Fruit fly (Drosophila melanogaster): Measurements from ENCODE around the gene Cda4.
A peak's percentile ranks its signal among the peaks of the same experiment; 100 is the strongest.

Cda4 gene

DNA sequence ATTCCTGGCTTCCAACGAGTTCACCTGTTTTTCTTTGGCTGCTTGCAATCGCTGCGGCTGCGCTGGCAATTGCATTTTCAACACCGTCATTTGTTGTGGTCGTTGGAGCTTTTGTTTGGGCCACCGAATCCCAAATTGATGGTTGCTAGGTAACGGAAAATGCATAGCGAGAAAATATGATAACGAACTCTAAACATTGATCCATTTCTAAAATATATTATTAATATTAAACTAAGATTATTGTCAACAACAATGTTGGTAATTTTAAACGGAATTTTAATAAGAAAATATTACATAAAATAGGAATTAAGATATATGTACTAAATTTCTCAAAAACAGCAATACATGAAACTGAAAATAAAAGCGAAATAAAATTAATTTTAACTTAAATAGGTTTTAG is 88.3 kb downstream of the Cda4 start, which contains the start of gene Cluap1:
TSS of gene Cluap1 (minus strand) at position 101 of the 400 bp plus-strand sequence.
- no peak for TF ChIP-seq brk (GFP tag; optimal IDR thresholded peaks at IDR 0.05)
- TF ChIP-seq fru (GFP tag; optimal IDR thresholded peaks at IDR 0.05), result no peak
- no peak for TF ChIP-seq woc (GFP tag; optimal IDR thresholded peaks at IDR 0.05)
- no peak for TF ChIP-seq foxo (GFP tag; optimal IDR thresholded peaks at IDR 0.05)
- no peak for TF ChIP-seq dl (GFP tag; optimal IDR thresholded peaks at IDR 0.05; ENCODE audit: insufficient read depth in 1 of 2, partially characterized antibody in 2 of 2)
- TF ChIP-seq Hr83 (GFP tag; optimal IDR thresholded peaks at IDR 0.05; ENCODE audit: poor library complexity, severe bottlenecking), result no peak
- no peak for TF ChIP-seq CG9705 (GFP tag; optimal IDR thresholded peaks at IDR 0.05)
- TF ChIP-seq Abd-B (GFP tag; optimal IDR thresholded peaks at IDR 0.05), result no peak
- no peak for TF ChIP-seq dsf (GFP tag; optimal IDR thresholded peaks at IDR 0.05; ENCODE audit: borderline replicate concordance)
- TF ChIP-seq sv (GFP tag; optimal IDR thresholded peaks at IDR 0.05), result no peak
- no peak for TF ChIP-seq br (GFP tag; optimal IDR thresholded peaks at IDR 0.05)
- no peak for TF ChIP-seq Hr78 (GFP tag; optimal IDR thresholded peaks at IDR 0.05)
- TF ChIP-seq lola (GFP tag; optimal IDR thresholded peaks at IDR 0.05), result no peak
- no peak for TF ChIP-seq pan (optimal IDR thresholded peaks at IDR 0.05)
- TF ChIP-seq Mio (GFP tag; optimal IDR thresholded peaks at IDR 0.05), result no peak

DNA sequence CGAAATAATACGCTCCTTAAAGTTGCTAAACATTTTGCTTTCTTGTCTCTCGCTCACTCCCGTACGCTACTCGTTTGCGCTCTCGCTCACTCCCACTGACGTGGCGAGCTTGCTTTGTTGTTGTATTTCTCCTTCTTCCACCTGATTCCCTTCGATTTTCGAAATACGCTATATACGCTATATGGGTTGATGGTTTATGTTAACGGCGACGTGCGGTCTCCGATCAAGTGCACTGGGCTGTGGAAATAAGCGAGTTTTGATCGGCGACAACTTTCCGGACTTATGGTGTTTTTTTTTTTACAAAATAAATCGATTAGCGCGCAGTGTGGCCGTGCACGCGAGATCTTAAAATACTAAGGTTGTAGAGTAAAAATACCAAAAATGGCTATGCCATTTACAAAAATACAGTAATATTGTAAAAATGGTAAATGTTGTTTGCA is 92.4 kb downstream of the Cda4 start, which contains the start of gene CG17598:
TSS of gene CG17598 (minus strand) at position 319 of the 440 bp plus-strand sequence.
- no peak for TF ChIP-seq br (GFP tag; optimal IDR thresholded peaks at IDR 0.05)
- TF ChIP-seq brk (GFP tag; optimal IDR thresholded peaks at IDR 0.05), result peak; percentile 16
- TF ChIP-seq dl (GFP tag; optimal IDR thresholded peaks at IDR 0.05; ENCODE audit: insufficient read depth in 1 of 2, partially characterized antibody in 2 of 2), result no peak
- no peak for TF ChIP-seq Dfd (GFP tag; optimal IDR thresholded peaks at IDR 0.05)

Measured in whole organism, wandering third instar larva.